Fruit fly (Drosophila melanogaster) whole organism, embryonic: Measurements from ENCODE around the gene CG10959.

Experiments
- B-H2 ChIP-seq: fragments of 200-800 bp; sonication (Bioruptor generic); optimal IDR thresholded peaks from 2 replicates; lab custom pipeline; 2018; ENCODE audit warnings: missing biosample characterization, mild to moderate bottlenecking, missing genetic modification characterization
- Blimp-1 ChIP-seq: fragments of 200-800 bp; sonication (Bioruptor generic); optimal IDR thresholded peaks from 3 replicates; lab custom pipeline; 2018; ENCODE audit warnings: missing biosample characterization, missing genetic modification characterization, mild to moderate bottlenecking, moderate library complexity, missing genetic modification reagents
- CG10267 ChIP-seq: fragments of 200-800 bp; sonication (Bioruptor generic); optimal IDR thresholded peaks from 2 replicates; lab custom pipeline; 2018; ENCODE audit warnings: missing biosample characterization, mild to moderate bottlenecking, missing genetic modification characterization, moderate library complexity
- CG12299 ChIP-seq: fragments of 200-800 bp; sonication (Bioruptor generic); optimal IDR thresholded peaks from 2 replicates; lab custom pipeline; 2018; ENCODE audit warnings: missing biosample characterization, mild to moderate bottlenecking, missing genetic modification characterization
- CG13287 ChIP-seq: fragments of 200-800 bp; sonication (Bioruptor generic); IDR thresholded peaks from 2 replicates; pipeline ENCODE4 v1.3.6; 2022; ENCODE audit warnings: missing biosample characterization, missing genetic modification characterization; ENCODE audit not compliant: partially characterized antibody
- CG13624 ChIP-seq: fragments of 200-800 bp; sonication (Bioruptor generic); optimal IDR thresholded peaks from 2 replicates; lab custom pipeline; 2016; ENCODE audit warnings: missing biosample characterization, missing genetic modification characterization
- CG15514 ChIP-seq: fragments of 200-800 bp; sonication (Bioruptor generic); optimal IDR thresholded peaks from 3 replicates; lab custom pipeline; 2017; ENCODE audit warnings: missing biosample characterization, missing genetic modification characterization, mild to moderate bottlenecking, moderate library complexity, missing genetic modification reagents
- CG1647 ChIP-seq: fragments of 200-800 bp; sonication (Bioruptor generic); optimal IDR thresholded peaks from 3 replicates; lab custom pipeline; 2016; ENCODE audit warnings: missing biosample characterization, missing genetic modification characterization
- CG17802 ChIP-seq: fragments of 200-800 bp; sonication (Bioruptor generic); optimal IDR thresholded peaks from 2 replicates; lab custom pipeline; 2018; ENCODE audit warnings: missing biosample characterization, mild to moderate bottlenecking, missing genetic modification characterization, moderate library complexity
- CG1792 ChIP-seq: fragments of 200-800 bp; sonication (Bioruptor generic); optimal IDR thresholded peaks from 2 replicates; lab custom pipeline; 2016; ENCODE audit warnings: missing biosample characterization, missing genetic modification characterization
- CG2120 ChIP-seq: fragments of 200-800 bp; sonication (Bioruptor generic); optimal IDR thresholded peaks from 3 replicates; lab custom pipeline; 2016; ENCODE audit warnings: missing biosample characterization, missing genetic modification characterization
- CG3847 ChIP-seq: fragments of 200-800 bp; sonication (Bioruptor generic); IDR thresholded peaks from 2 replicates; pipeline ENCODE4 v1.3.6; 2022; ENCODE audit warnings: missing biosample characterization, missing genetic modification characterization
- CG3995 ChIP-seq: fragments of 200-800 bp; sonication (Bioruptor generic); optimal IDR thresholded peaks from 3 replicates; lab custom pipeline; 2016; ENCODE audit warnings: missing biosample characterization, missing genetic modification characterization
- CG8089 ChIP-seq: fragments of 200-800 bp; sonication (Bioruptor generic); optimal IDR thresholded peaks from 3 replicates; lab custom pipeline; 2016; ENCODE audit warnings: missing biosample characterization, missing genetic modification characterization
- CTCF ChIP-seq: fragments of 200-800 bp; sonication (Bioruptor generic); optimal IDR thresholded peaks from 2 replicates; lab custom pipeline; 2017; ENCODE audit warnings: missing biosample characterization, mild to moderate bottlenecking, missing genetic modification characterization, moderate library complexity
- CoRest ChIP-seq: fragments of 200-800 bp; sonication (Bioruptor generic); optimal IDR thresholded peaks from 3 replicates; lab custom pipeline; 2018; ENCODE audit warnings: missing biosample characterization, mild to moderate bottlenecking, missing genetic modification characterization, moderate library complexity
- Dll ChIP-seq: fragments of 200-800 bp; sonication (Bioruptor generic); IDR thresholded peaks from 4 replicates; pipeline ENCODE4 v1.3.6; 2022; ENCODE audit warnings: missing biosample characterization, missing genetic modification characterization; ENCODE audit not compliant: partially characterized antibody
- Doc3 ChIP-seq: fragments of 200-800 bp; sonication (Bioruptor generic); IDR thresholded peaks from 3 replicates; pipeline ENCODE4 v1.3.6; 2022; ENCODE audit warnings: missing biosample characterization, missing genetic modification characterization; ENCODE audit not compliant: partially characterized antibody
- Dp ChIP-seq: fragments of 200-800 bp; sonication (Bioruptor generic); optimal IDR thresholded peaks from 2 replicates; lab custom pipeline; 2018; ENCODE audit warnings: missing biosample characterization, mild to moderate bottlenecking, missing genetic modification characterization, moderate library complexity
- Dref ChIP-seq: fragments of 200-800 bp; sonication (Bioruptor generic); IDR thresholded peaks from 2 replicates; pipeline ENCODE4 v1.3.6; 2022; ENCODE audit warnings: missing biosample characterization, missing genetic modification characterization
- E2f1 ChIP-seq: fragments of 200-800 bp; sonication (Bioruptor generic); IDR thresholded peaks from 2 replicates; pipeline ENCODE4 v1.3.6; 2022; ENCODE audit warnings: missing biosample characterization, missing genetic modification characterization
- E2f2 ChIP-seq: fragments of 200-800 bp; sonication (Bioruptor generic); IDR thresholded peaks from 2 replicates; pipeline ENCODE4 v1.3.6; 2022; ENCODE audit warnings: missing biosample characterization, missing genetic modification characterization
- Gsc ChIP-seq: fragments of 200-800 bp; sonication (Bioruptor generic); IDR thresholded peaks from 2 replicates; pipeline ENCODE4 v1.3.6; 2022; ENCODE audit warnings: missing biosample characterization, missing genetic modification characterization
- HLH3B ChIP-seq: fragments of 200-800 bp; sonication (Bioruptor generic); IDR thresholded peaks from 2 replicates; pipeline ENCODE4 v1.3.6; 2022; ENCODE audit warnings: missing biosample characterization, missing genetic modification characterization
- HmgZ ChIP-seq: fragments of 200-800 bp; sonication (Bioruptor generic); optimal IDR thresholded peaks from 2 replicates; lab custom pipeline; 2018; ENCODE audit warnings: missing biosample characterization, mild to moderate bottlenecking, missing genetic modification characterization
- Hr3 ChIP-seq: fragments of 200-800 bp; sonication (Bioruptor generic); optimal IDR thresholded peaks from 3 replicates; lab custom pipeline; 2016; ENCODE audit warnings: missing biosample characterization, missing genetic modification characterization
- Hr39 ChIP-seq: fragments of >200 bp; optimal IDR thresholded peaks from 2 replicates; lab custom pipeline; 2017
- MBD-R2 ChIP-seq: fragments of 200-800 bp; sonication (Bioruptor generic); IDR thresholded peaks from 2 replicates; pipeline ENCODE4 v1.3.6; 2022; ENCODE audit warnings: missing biosample characterization, missing genetic modification characterization
- MESR4 ChIP-seq: fragments of 200-800 bp; sonication (Bioruptor generic); optimal IDR thresholded peaks from 2 replicates; lab custom pipeline; 2018; ENCODE audit warnings: missing biosample characterization, mild to moderate bottlenecking, missing genetic modification characterization, moderate library complexity
- Med ChIP-seq: fragments of 200-800 bp; sonication (Bioruptor generic); peaks from one replicate; lab custom pipeline; 2016; ENCODE audit warnings: missing biosample characterization, missing genetic modification characterization, mild to moderate bottlenecking, inconsistent platforms, moderate library complexity
- Mes4 ChIP-seq: fragments of 200-800 bp; sonication (Bioruptor generic); optimal IDR thresholded peaks from 2 replicates; lab custom pipeline; 2016; ENCODE audit warnings: missing biosample characterization, missing genetic modification characterization
- Myb ChIP-seq: fragments of 200-800 bp; sonication (Bioruptor generic); optimal IDR thresholded peaks from 2 replicates; lab custom pipeline; 2016; ENCODE audit warnings: missing biosample characterization, missing genetic modification characterization
- Pdp1 ChIP-seq, 2 experiments: fragments of 200-800 bp; sonication (Bioruptor generic); optimal IDR thresholded peaks; 3 replicates each; lab custom pipeline; 2016; ENCODE audit warnings: missing biosample characterization in 2 of 2, missing genetic modification characterization in 2 of 2, mild to moderate bottlenecking in 1 of 2, moderate library complexity in 1 of 2
- ab ChIP-seq: fragments of 200-800 bp; sonication (Bioruptor generic); optimal IDR thresholded peaks from 2 replicates; lab custom pipeline; 2016; ENCODE audit warnings: missing biosample characterization, missing genetic modification characterization
- ap ChIP-seq: fragments of 200-800 bp; sonication (Bioruptor generic); IDR thresholded peaks from 2 replicates; pipeline ENCODE4 v1.3.6; 2022; ENCODE audit warnings: missing biosample characterization, missing genetic modification characterization
- ash1 ChIP-seq: fragments of 200-800 bp; sonication (Bioruptor generic); optimal IDR thresholded peaks from 2 replicates; lab custom pipeline; 2018; ENCODE audit warnings: missing biosample characterization, mild to moderate bottlenecking, missing genetic modification characterization
- cg ChIP-seq: fragments of 200-800 bp; sonication (Bioruptor generic); optimal IDR thresholded peaks from 3 replicates; lab custom pipeline; 2019; ENCODE audit warnings: missing biosample characterization, mild to moderate bottlenecking, missing genetic modification characterization, moderate library complexity
- ci ChIP-seq: fragments of 200-800 bp; sonication (Bioruptor generic); IDR thresholded peaks from 3 replicates; pipeline ENCODE4 v1.3.6; 2022; ENCODE audit warnings: missing biosample characterization, missing genetic modification characterization
- crol ChIP-seq: fragments of 200-800 bp; sonication (Bioruptor generic); IDR thresholded peaks from 2 replicates; pipeline ENCODE4 v1.3.6; 2022; ENCODE audit warnings: missing biosample characterization, missing genetic modification characterization
- crp ChIP-seq, 2 experiments: fragments of 200-800 bp; sonication (Bioruptor generic); optimal IDR thresholded peaks; 2 replicates in 1 of 2; 3 replicates in 1 of 2; lab custom pipeline; 2017; ENCODE audit warnings: missing biosample characterization in 2 of 2, missing genetic modification characterization in 2 of 2, mild to moderate bottlenecking in 1 of 2, moderate library complexity in 1 of 2
- gro ChIP-seq: fragments of 200-800 bp; sonication (Bioruptor generic); optimal IDR thresholded peaks from 2 replicates; lab custom pipeline; 2016; ENCODE audit warnings: missing biosample characterization, missing genetic modification characterization
- inv ChIP-seq: fragments of 200-800 bp; sonication (Bioruptor generic); IDR thresholded peaks from 2 replicates; pipeline ENCODE4 v1.3.6; 2022; ENCODE audit warnings: missing biosample characterization, missing genetic modification characterization; ENCODE audit not compliant: partially characterized antibody
- ken ChIP-seq: fragments of 200-800 bp; sonication (Bioruptor generic); IDR thresholded peaks from 3 replicates; pipeline ENCODE4 v1.3.6; 2022; ENCODE audit warnings: missing biosample characterization, missing genetic modification characterization
- lola ChIP-seq, 3 experiments: fragments of >200 bp in 2 of 3; fragments of 200-800 bp in 1 of 3; sonication (Bioruptor generic) in 1 of 3; optimal IDR thresholded peaks; 2 replicates each; lab custom pipeline; 2017 to 2019; ENCODE audit warnings: missing biosample characterization in 3 of 3, missing genetic modification characterization in 3 of 3, mild to moderate bottlenecking in 1 of 3, moderate library complexity in 1 of 3
- pnt ChIP-seq: fragments of 200-800 bp; sonication (Bioruptor generic); optimal IDR thresholded peaks from 3 replicates; lab custom pipeline; 2016; ENCODE audit warnings: missing biosample characterization, missing genetic modification characterization
- pzg ChIP-seq: fragments of 200-800 bp; sonication (Bioruptor generic); optimal IDR thresholded peaks from 3 replicates; lab custom pipeline; 2018; ENCODE audit warnings: missing biosample characterization, mild to moderate bottlenecking, missing genetic modification characterization, moderate library complexity
- schlank ChIP-seq: fragments of 200-800 bp; sonication (Bioruptor generic); optimal IDR thresholded peaks from 2 replicates; lab custom pipeline; 2018; ENCODE audit warnings: missing biosample characterization, mild to moderate bottlenecking, missing genetic modification characterization
- sob ChIP-seq: fragments of 200-800 bp; sonication (Bioruptor generic); IDR thresholded peaks from 2 replicates; pipeline ENCODE4 v1.3.6; 2022; ENCODE audit warnings: missing biosample characterization, missing genetic modification characterization
- unc-4 ChIP-seq: fragments of 200-800 bp; sonication (Bioruptor generic); IDR thresholded peaks from 2 replicates; pipeline ENCODE4 v1.3.6; 2022; ENCODE audit warnings: missing biosample characterization, missing genetic modification characterization; ENCODE audit not compliant: partially characterized antibody
- usp ChIP-seq: fragments of >200 bp; optimal IDR thresholded peaks from 2 replicates; lab custom pipeline; 2017; ENCODE audit warnings: missing biosample characterization, missing genetic modification characterization
- yki ChIP-seq: fragments of >200 bp; optimal IDR thresholded peaks from 3 replicates; lab custom pipeline; 2018
- zen ChIP-seq: fragments of 200-800 bp; sonication (Bioruptor generic); optimal IDR thresholded peaks from 3 replicates; lab custom pipeline; 2018; ENCODE audit warnings: missing biosample characterization, mild to moderate bottlenecking, missing genetic modification characterization, moderate library complexity

The CG10959 gene

dm6 chrX:8152718-8153117 lies 4.1 kb downstream of the CG10959 start, which contains the start of gene CG18262:
Gene CG18262, plus strand, starts transcription at chrX:8152948.
- TF ChIP-seq schlank: no peak
- TF ChIP-seq ci (GFP tag; lab: Robert Waterston, UW): 0 out of 3 replicates have a peak, but pooled peaks have one; percentile 26
- no peak for TF ChIP-seq usp (GFP tag; lab: Kevin White, UChicago)
- peak; percentile 27 for TF ChIP-seq CG2120 (GFP tag; lab: Kevin White, UChicago)
- peak; percentile 49 for TF ChIP-seq pzg (GFP tag; lab: Kevin White, UChicago)
- TF ChIP-seq Myb: peak; percentile 33
- TF ChIP-seq CG13624 (GFP tag; lab: Kevin White, UChicago): peak; percentile 21
- TF ChIP-seq Dref (GFP tag; lab: Robert Waterston, UW): peak; percentile 47
- TF ChIP-seq HmgZ (tag; lab: Kevin White, UChicago): peak; percentile 12
- no peak for TF ChIP-seq Mes4 (GFP tag; lab: Kevin White, UChicago)
- TF ChIP-seq Dp (GFP tag; lab: Kevin White, UChicago): peak; percentile 83
- TF ChIP-seq crp (GFP tag; optimal IDR thresholded peaks at IDR 0.05; lab: Kevin White, UChicago): peak; percentile 23 to 87
- TF ChIP-seq MBD-R2: peak; percentile 96
- TF ChIP-seq CG3995 (GFP tag; lab: Kevin White, UChicago): no peak
- TF ChIP-seq CG3847: peak; percentile 28; the same call in 1 of the 2 replicates
- TF ChIP-seq Blimp-1 (GFP tag; lab: Kevin White, UChicago): no peak
- 0 out of 2 replicates have a peak, but pooled peaks have one; percentile 16 for TF ChIP-seq sob (GFP tag; lab: Robert Waterston, UW)
- TF ChIP-seq zen (tag; lab: Kevin White, UChicago): no peak
- TF ChIP-seq Doc3 (GFP tag; lab: Robert Waterston, UW): no peak
- 0 out of 2 replicates have a peak, but pooled peaks have one; percentile 19 for TF ChIP-seq unc-4 (GFP tag; lab: Robert Waterston, UW)
- no peak for TF ChIP-seq ap (GFP tag; lab: Robert Waterston, UW)
- no peak for TF ChIP-seq E2f1 (GFP tag; lab: Robert Waterston, UW)
- peak; percentile 23 for TF ChIP-seq CTCF (GFP tag; lab: Kevin White, UChicago)
- no peak for TF ChIP-seq Pdp1 (GFP tag; optimal IDR thresholded peaks at IDR 0.05; lab: Kevin White, UChicago)
- peak; percentile 39 for TF ChIP-seq MESR4 (GFP tag; lab: Kevin White, UChicago)
- TF ChIP-seq CG10267 (tag; lab: Kevin White, UChicago): peak; percentile 84
- TF ChIP-seq inv (GFP tag; lab: Robert Waterston, UW): no peak
- no peak for TF ChIP-seq CG1792 (GFP tag; lab: Kevin White, UChicago)
- TF ChIP-seq pnt (GFP tag; lab: Kevin White, UChicago): no peak
- peak; percentile 78 for TF ChIP-seq Med
- no peak for TF ChIP-seq yki (lab: Kevin White, UChicago)
- TF ChIP-seq E2f2 (GFP tag; lab: Robert Waterston, UW): peak; percentile 89
- peak; percentile 83 for TF ChIP-seq crol
- TF ChIP-seq CG13287: peak; percentile 8; the same call in 1 of the 2 replicates
- no peak for TF ChIP-seq CG12299 (tag; lab: Kevin White, UChicago)
- TF ChIP-seq cg (GFP tag; lab: Kevin White, UChicago): peak; percentile 6
- TF ChIP-seq CG17802 (tag; lab: Kevin White, UChicago): no peak
- peak; percentile 8 for TF ChIP-seq CoRest
- peak; percentile 14 for TF ChIP-seq B-H2 (GFP tag; lab: Kevin White, UChicago)
- peak; percentile 72 for TF ChIP-seq CG15514

dm6 chrX:8157294-8157693 lies 8.7 kb downstream of the CG10959 start, which contains the start of the genes Traf6 and GIIIspla2:
Gene Traf6, minus strand, starts transcription at chrX:8157386.
Gene GIIIspla2, plus strand, starts transcription at chrX:8157628.
- TF ChIP-seq ken (GFP tag; lab: Robert Waterston, UW) (peak; percentile 81), Dll (peak; percentile 46; the same call in 1 of the 4 replicates), CG1647 (GFP tag; lab: Kevin White, UChicago) (peak; percentile 62), HLH3B (GFP tag; lab: Robert Waterston, UW) (peak; percentile 71), Gsc (peak; percentile 37; the same call in 1 of the 2 replicates), ash1 (GFP tag; lab: Kevin White, UChicago) (no peak), ab (GFP tag; lab: Kevin White, UChicago) (no peak), CG2120 (GFP tag; lab: Kevin White, UChicago) (peak; percentile 87), CG8089 (GFP tag; lab: Kevin White, UChicago) (peak; percentile 53), CG15514 (peak; percentile 92), gro (GFP tag; lab: Kevin White, UChicago) (peak; percentile 51), lola (GFP tag; optimal IDR thresholded peaks at IDR 0.05; lab: Kevin White, UChicago) (peak in 1 of 3 experiments; percentile 65), Hr39 (lab: Kevin White, UChicago) (no peak), Hr3 (GFP tag; lab: Kevin White, UChicago) (peak; percentile 78)
